Worm (Caenorhabditis elegans) whole organism, L3 larva: ENCODE data around the gene F53F4.1.

Source experiments
- R02D3.7 ChIP-seq: fragments of 150-350 bp; optimal IDR thresholded peaks from 2 replicates; lab custom pipeline; 2014; ENCODE audit warnings: missing biosample characterization, missing genetic modification characterization
- ZK546.5 ChIP-seq: sonication (generic microtip); optimal IDR thresholded peaks from 2 replicates; lab custom pipeline; 2017; ENCODE audit warnings: missing biosample characterization, missing genetic modification characterization
- aly-2 ChIP-seq: fragments of 150-350 bp; optimal IDR thresholded peaks from 2 replicates; lab custom pipeline; 2014; ENCODE audit warnings: missing biosample characterization, missing genetic modification characterization
- ama-1 ChIP-seq: fragments of 150-350 bp; optimal IDR thresholded peaks from 2 replicates; lab custom pipeline; 2018
- ceh-28 ChIP-seq: fragments of 150-350 bp; optimal IDR thresholded peaks from 2 replicates; lab custom pipeline; 2014; ENCODE audit warnings: missing biosample characterization, missing genetic modification reagents, missing genetic modification characterization
- ceh-82 ChIP-seq: fragments of 150-350 bp; optimal IDR thresholded peaks from 2 replicates; lab custom pipeline; 2014; ENCODE audit warnings: missing biosample characterization, missing genetic modification characterization
- daf-12 ChIP-seq: fragments of 150-350 bp; optimal IDR thresholded peaks from 2 replicates; lab custom pipeline; 2014; ENCODE audit warnings: missing biosample characterization, missing genetic modification reagents, missing genetic modification characterization
- egl-27 ChIP-seq: sonication (generic microtip); optimal IDR thresholded peaks from 4 replicates; lab custom pipeline; 2017; ENCODE audit warnings: missing biosample characterization, missing genetic modification reagents, missing genetic modification characterization
- egl-5 ChIP-seq: fragments of 150-350 bp; optimal IDR thresholded peaks from 2 replicates; lab custom pipeline; 2017; ENCODE audit warnings: missing biosample characterization, missing genetic modification reagents, missing genetic modification characterization, inconsistent platforms
- elt-1 ChIP-seq: fragments of 150-350 bp; optimal IDR thresholded peaks from 2 replicates; lab custom pipeline; 2014; ENCODE audit warnings: missing biosample characterization, missing genetic modification characterization
- elt-2 ChIP-seq: sonication (generic microtip); optimal IDR thresholded peaks from 2 replicates; lab custom pipeline; 2016; ENCODE audit warnings: missing genetic modification reagents, mild to moderate bottlenecking, missing genetic modification characterization, missing compliant biosample characterization
- elt-3 ChIP-seq, 3 experiments: fragments of 150-350 bp in 1 of 3; sonication (generic microtip) in 2 of 3; optimal IDR thresholded peaks; 2 replicates in 2 of 3; 4 replicates in 1 of 3; lab custom pipeline; 2014 to 2017; ENCODE audit warnings: missing biosample characterization in 3 of 3, missing genetic modification characterization in 3 of 3
- eor-1 ChIP-seq, 2 experiments: fragments of 150-350 bp; optimal IDR thresholded peaks; 2 replicates each; lab custom pipeline; 2014 to 2018; ENCODE audit warnings: missing biosample characterization in 2 of 2, missing genetic modification characterization in 2 of 2
- fkh-10 ChIP-seq: sonication (generic microtip); optimal IDR thresholded peaks from 2 replicates; lab custom pipeline; 2017; ENCODE audit warnings: missing biosample characterization, missing genetic modification reagents, missing genetic modification characterization
- fkh-2 ChIP-seq: fragments of 150-350 bp; optimal IDR thresholded peaks from 2 replicates; lab custom pipeline; 2014; ENCODE audit warnings: missing biosample characterization, missing genetic modification reagents, missing genetic modification characterization
- fos-1 ChIP-seq: fragments of 150-350 bp; optimal IDR thresholded peaks from 2 replicates; lab custom pipeline; 2014; ENCODE audit warnings: missing biosample characterization, missing genetic modification characterization
- hmg-11 ChIP-seq: sonication (generic microtip); optimal IDR thresholded peaks from 2 replicates; lab custom pipeline; 2016; ENCODE audit warnings: missing genetic modification characterization, missing compliant biosample characterization
- jun-1 ChIP-seq: fragments of 150-350 bp; optimal IDR thresholded peaks from 2 replicates; lab custom pipeline; 2014; ENCODE audit warnings: missing biosample characterization, missing genetic modification reagents, missing genetic modification characterization
- lin-15B ChIP-seq: fragments of 150-350 bp; optimal IDR thresholded peaks from 2 replicates; lab custom pipeline; 2014; ENCODE audit warnings: missing biosample characterization, missing genetic modification characterization
- lin-39 ChIP-seq: fragments of 150-350 bp; optimal IDR thresholded peaks from 2 replicates; lab custom pipeline; 2018; ENCODE audit warnings: missing biosample characterization, missing genetic modification reagents, missing genetic modification characterization
- mdl-1 ChIP-seq: fragments of 150-350 bp; optimal IDR thresholded peaks from 2 replicates; lab custom pipeline; 2014; ENCODE audit warnings: missing biosample characterization, missing genetic modification characterization
- nfya-1 ChIP-seq: sonication (generic microtip); optimal IDR thresholded peaks from 2 replicates; lab custom pipeline; 2017; ENCODE audit warnings: missing genetic modification characterization, mild to moderate bottlenecking, missing compliant biosample characterization, antibody characterized with exemption, moderate library complexity; ENCODE audit not compliant: insufficient read depth
- nhr-11 ChIP-seq: fragments of 150-350 bp; optimal IDR thresholded peaks from 2 replicates; lab custom pipeline; 2014; ENCODE audit warnings: missing biosample characterization, missing genetic modification characterization
- nhr-12 ChIP-seq: fragments of 150-350 bp; optimal IDR thresholded peaks from 2 replicates; lab custom pipeline; 2014; ENCODE audit warnings: missing biosample characterization, missing genetic modification characterization
- nhr-23 ChIP-seq: fragments of 150-350 bp; optimal IDR thresholded peaks from 2 replicates; lab custom pipeline; 2014; ENCODE audit warnings: missing biosample characterization, missing genetic modification reagents, missing genetic modification characterization
- nhr-237 ChIP-seq: fragments of 150-350 bp; optimal IDR thresholded peaks from 2 replicates; lab custom pipeline; 2014; ENCODE audit warnings: missing biosample characterization, missing genetic modification characterization
- nhr-25 ChIP-seq: sonication (generic microtip); optimal IDR thresholded peaks from 2 replicates; lab custom pipeline; 2017; ENCODE audit warnings: missing biosample characterization, missing genetic modification characterization
- nhr-28 ChIP-seq: fragments of 150-350 bp; optimal IDR thresholded peaks from 2 replicates; lab custom pipeline; 2014; ENCODE audit warnings: missing biosample characterization, missing genetic modification characterization
- nhr-43 ChIP-seq: sonication (generic microtip); optimal IDR thresholded peaks from 2 replicates; lab custom pipeline; 2016; ENCODE audit warnings: mild to moderate bottlenecking, missing genetic modification characterization, missing compliant biosample characterization; ENCODE audit not compliant: poor library complexity, severe bottlenecking
- nhr-67 ChIP-seq: fragments of 150-350 bp; optimal IDR thresholded peaks from 2 replicates; lab custom pipeline; 2014; ENCODE audit warnings: missing biosample characterization, missing genetic modification characterization
- nhr-76 ChIP-seq: fragments of 150-350 bp; sonication (generic microtip); optimal IDR thresholded peaks from 5 replicates; lab custom pipeline; 2014; ENCODE audit warnings: missing biosample characterization, missing genetic modification characterization
- pha-4 ChIP-seq: fragments of 150-350 bp; optimal IDR thresholded peaks from 2 replicates; lab custom pipeline; 2014; ENCODE audit warnings: missing biosample characterization, missing genetic modification reagents, missing genetic modification characterization
- pqm-1 ChIP-seq: fragments of 150-350 bp; optimal IDR thresholded peaks from 2 replicates; lab custom pipeline; 2017; ENCODE audit warnings: missing biosample characterization, missing genetic modification characterization, inconsistent platforms
- sea-2 ChIP-seq: fragments of 150-350 bp; sonication (generic microtip); optimal IDR thresholded peaks from 4 replicates; lab custom pipeline; 2014; ENCODE audit warnings: missing biosample characterization, missing genetic modification reagents, missing genetic modification characterization
- skn-1 ChIP-seq: fragments of 150-350 bp; optimal IDR thresholded peaks from 2 replicates; lab custom pipeline; 2014; ENCODE audit warnings: missing biosample characterization, missing genetic modification characterization
- snpc-4 ChIP-seq: fragments of 150-350 bp; optimal IDR thresholded peaks from 2 replicates; lab custom pipeline; 2014; ENCODE audit warnings: missing biosample characterization, missing genetic modification characterization
- tbx-2 ChIP-seq: sonication (generic microtip); optimal IDR thresholded peaks from 2 replicates; lab custom pipeline; 2016; ENCODE audit warnings: mild to moderate bottlenecking, missing genetic modification characterization, missing compliant biosample characterization
- unc-62 ChIP-seq: fragments of 150-350 bp; sonication (generic microtip); optimal IDR thresholded peaks from 4 replicates; lab custom pipeline; 2014; ENCODE audit warnings: missing biosample characterization, missing genetic modification reagents, missing genetic modification characterization
- zag-1 ChIP-seq: fragments of 150-350 bp; optimal IDR thresholded peaks from 2 replicates; lab custom pipeline; 2014; ENCODE audit warnings: missing biosample characterization, missing genetic modification characterization
- ztf-11 ChIP-seq: fragments of 150-350 bp; optimal IDR thresholded peaks from 2 replicates; lab custom pipeline; 2014; ENCODE audit warnings: missing biosample characterization, missing genetic modification characterization
- ztf-4 ChIP-seq: fragments of 150-350 bp; optimal IDR thresholded peaks from 2 replicates; lab custom pipeline; 2014; ENCODE audit warnings: missing biosample characterization, missing genetic modification characterization

Gene F53F4.1

DNA sequence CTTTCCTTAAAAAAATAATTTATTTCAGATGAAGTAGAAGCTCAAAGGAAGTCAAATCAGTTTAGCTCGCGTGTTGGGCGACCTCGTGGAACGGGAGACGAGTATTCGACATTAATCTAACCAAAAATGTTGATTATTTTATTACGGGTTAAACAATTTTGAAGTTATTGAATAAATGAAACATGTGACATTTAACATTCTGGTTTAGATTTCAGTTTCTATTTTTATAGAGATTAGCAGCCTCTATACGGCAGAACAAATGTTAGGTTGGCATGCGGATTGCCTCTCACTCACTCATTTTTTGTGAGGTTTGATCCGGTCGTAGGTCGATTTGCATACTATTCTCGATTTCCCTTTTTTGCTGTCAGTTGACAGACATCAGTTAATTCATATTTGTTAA is at the start of gene F53F4.1:
TSS of gene F53F4.1 (plus strand) at position 301 of the 400 bp plus-strand sequence.
- TF ChIP-seq egl-27 (tag; lab: Kevin White, UChicago) (no peak), aly-2 (tag; lab: Kevin White, UChicago) (no peak), tbx-2 (no peak), elt-2 (no peak), nhr-11 (no peak), mdl-1 (tag; lab: Kevin White, UChicago) (no peak), unc-62 (GFP tag; lab: Kevin White, UChicago) (no peak), nhr-237 (tag; lab: Kevin White, UChicago) (no peak), lin-39 (tag; lab: Kevin White, UChicago) (no peak), elt-1 (tag; lab: Kevin White, UChicago) (no peak), pha-4 (no peak), ztf-4 (tag; lab: Kevin White, UChicago) (no peak), nhr-76 (no peak), nhr-67 (tag; lab: Kevin White, UChicago) (no peak), ztf-11 (tag; lab: Kevin White, UChicago) (no peak), R02D3.7 (tag; lab: Kevin White, UChicago) (no peak), nhr-23 (no peak)
- TF ChIP-seq, all 47 proteins: peak for 0

DNA sequence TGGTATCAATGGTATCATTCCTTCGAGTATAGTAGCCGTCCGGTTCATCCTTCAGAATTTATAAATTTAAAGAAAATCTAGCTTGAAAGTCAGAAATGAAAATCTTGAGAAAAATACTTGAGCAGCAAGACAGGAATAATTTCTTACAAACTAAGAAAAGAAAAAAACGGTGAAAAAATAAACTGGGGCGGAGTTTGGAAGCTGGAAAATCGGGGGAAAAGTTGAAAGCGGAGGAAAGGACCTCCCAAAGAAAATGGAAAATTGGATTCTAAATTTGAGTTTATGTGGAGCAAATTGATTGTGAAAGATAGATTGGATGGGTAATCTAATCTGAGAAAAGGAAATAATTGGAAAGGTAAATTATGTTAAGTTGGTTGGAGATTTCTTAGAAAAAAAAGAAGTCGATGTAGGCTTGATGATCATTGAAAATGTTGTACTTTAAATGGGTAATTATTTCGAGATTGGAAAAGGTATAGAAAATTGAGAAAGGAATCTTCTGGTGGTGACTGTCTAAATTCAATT is 48.5 kb upstream of the F53F4.1 start, which contains the start of gene frpr-5:
TSS of gene frpr-5 (minus strand) at position 51 of the 522 bp plus-strand sequence.
- TF ChIP-seq jun-1 (tag; lab: Kevin White, UChicago) (no peak), nhr-12 (no peak), nhr-28 (tag; lab: Kevin White, UChicago) (no peak), ceh-82 (tag; lab: Kevin White, UChicago) (no peak), elt-1 (tag; lab: Kevin White, UChicago) (no peak), lin-39 (tag; lab: Kevin White, UChicago) (no peak), elt-3 (tag; optimal IDR thresholded peaks at IDR 0.05; lab: Kevin White, UChicago) (no peak), pqm-1 (no peak)

DNA sequence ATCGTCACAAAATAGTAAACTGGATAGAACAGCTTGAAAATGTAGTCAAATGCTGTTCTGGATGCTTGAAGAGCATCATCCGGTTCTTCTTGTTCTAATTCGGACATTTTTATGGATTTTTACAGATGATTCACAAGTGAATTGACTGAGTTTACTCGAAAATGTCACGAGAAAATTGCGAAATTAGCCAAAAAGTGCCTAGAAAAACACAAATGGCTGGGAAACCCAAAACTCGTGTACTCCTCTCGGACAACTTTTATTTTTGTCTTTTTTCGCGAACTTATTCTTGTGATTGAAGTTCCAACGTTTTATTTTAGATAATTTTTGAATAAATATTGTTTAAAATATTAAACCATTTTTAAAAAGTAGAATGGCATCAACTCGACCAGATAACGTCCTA is 33.0 kb upstream of the F53F4.1 start, which contains the start of the genes C56A3.4 and C56A3.5:
TSS of gene C56A3.4 (minus strand) at position 154 of the 400 bp plus-strand sequence.
TSS of gene C56A3.5 (plus strand) at position 367 of the 400 bp plus-strand sequence.
- TF ChIP-seq nhr-23 (peak; percentile 41), jun-1 (tag; lab: Kevin White, UChicago) (peak; percentile 23), ama-1 (lab: Kevin White, UChicago) (no peak), pha-4 (peak; percentile 40), ceh-28 (no peak), fkh-2 (tag; lab: Kevin White, UChicago) (no peak), lin-15B (peak; percentile 82), egl-27 (tag; lab: Kevin White, UChicago) (no peak), nhr-67 (tag; lab: Kevin White, UChicago) (no peak), nhr-11 (no peak), nhr-25 (tag; lab: Kevin White, UChicago) (no peak), fos-1 (no peak), mdl-1 (tag; lab: Kevin White, UChicago) (no peak), hmg-11 (tag; lab: Kevin White, UChicago) (peak; percentile 63), ceh-82 (tag; lab: Kevin White, UChicago) (no peak), nhr-12 (no peak), elt-2 (peak; percentile 22), ztf-11 (tag; lab: Kevin White, UChicago) (no peak), snpc-4 (peak; percentile 8), nhr-76 (no peak), tbx-2 (no peak), nhr-43 (tag; lab: Kevin White, UChicago) (peak; percentile 59), fkh-10 (GFP tag; lab: Kevin White, UChicago) (no peak), nfya-1 (peak; percentile 49), nhr-28 (tag; lab: Kevin White, UChicago) (no peak), elt-1 (tag; lab: Kevin White, UChicago) (no peak), skn-1 (tag; lab: Kevin White, UChicago) (no peak), eor-1 (tag; optimal IDR thresholded peaks at IDR 0.05; lab: Kevin White, UChicago) (no peak), zag-1 (no peak), ZK546.5 (tag; lab: Kevin White, UChicago) (no peak), sea-2 (no peak), daf-12 (tag; lab: Kevin White, UChicago) (no peak), egl-5 (no peak)
- TF ChIP-seq, all 47 proteins: peak for 9
